Worm (Caenorhabditis elegans) whole organism, L1 larva: ENCODE results near the gene enpl-1.

ENCODE experiments used
- C04F5.9 ChIP-seq: sonication (generic microtip); optimal IDR thresholded peaks from 2 replicates; lab custom pipeline; 2016; ENCODE audit warnings: missing genetic modification characterization, missing compliant biosample characterization
- C16A3.4 ChIP-seq: fragments of 150-350 bp; optimal IDR thresholded peaks from 2 replicates; lab custom pipeline; 2014; ENCODE audit warnings: missing biosample characterization, missing genetic modification characterization
- C34B4.2 ChIP-seq: sonication (generic microtip); optimal IDR thresholded peaks from 2 replicates; lab custom pipeline; 2017; ENCODE audit warnings: mild to moderate bottlenecking, missing genetic modification characterization, missing compliant biosample characterization
- F16B12.6 ChIP-seq: fragments of 150-350 bp; optimal IDR thresholded peaks from 2 replicates; lab custom pipeline; 2014; ENCODE audit warnings: missing biosample characterization, missing genetic modification characterization
- alr-1 ChIP-seq: fragments of 200-800 bp; sonication (Bioruptor generic); optimal IDR thresholded peaks from 2 replicates; lab custom pipeline; 2018; ENCODE audit warnings: borderline replicate concordance, mild to moderate bottlenecking, missing genetic modification characterization, missing compliant biosample characterization
- ama-1 ChIP-seq: fragments of 150-350 bp; optimal IDR thresholded peaks from 2 replicates; lab custom pipeline; 2014
- ceh-63 ChIP-seq: fragments of 200-800 bp; sonication (Bioruptor generic); optimal IDR thresholded peaks from 2 replicates; lab custom pipeline; 2018; ENCODE audit warnings: mild to moderate bottlenecking, missing genetic modification characterization, missing compliant biosample characterization
- ceh-8 ChIP-seq: fragments of 200-800 bp; sonication (Bioruptor generic); optimal IDR thresholded peaks from 2 replicates; lab custom pipeline; 2018; ENCODE audit warnings: mild to moderate bottlenecking, missing genetic modification characterization, moderate library complexity, missing compliant biosample characterization
- ceh-90 ChIP-seq: sonication (generic microtip); optimal IDR thresholded peaks from 2 replicates; lab custom pipeline; 2016; ENCODE audit warnings: missing genetic modification characterization, missing compliant biosample characterization
- dpl-1 ChIP-seq, 3 experiments: fragments of 150-350 bp in 2 of 3; sonication (generic microtip) in 1 of 3; optimal IDR thresholded peaks; 2 replicates each; lab custom pipeline; 2014 to 2017; ENCODE audit warnings: missing biosample characterization in 3 of 3, missing genetic modification characterization in 3 of 3, missing genetic modification reagents in 3 of 3
- dsc-1 ChIP-seq: sonication (generic microtip); optimal IDR thresholded peaks from 2 replicates; lab custom pipeline; 2016; ENCODE audit warnings: mild to moderate bottlenecking, missing genetic modification characterization, missing compliant biosample characterization
- egl-27 ChIP-seq, 2 experiments: fragments of 150-350 bp in 1 of 2; sonication (generic microtip); optimal IDR thresholded peaks; 3 replicates each; lab custom pipeline; 2017 to 2018; ENCODE audit warnings: missing biosample characterization in 2 of 2, missing genetic modification characterization in 2 of 2, missing genetic modification reagents in 2 of 2
- elt-3 ChIP-seq, 6 experiments: fragments of 150-350 bp in 1 of 6; sonication (generic microtip); optimal IDR thresholded peaks; 2 replicates each; lab custom pipeline; 2017 to 2018; ENCODE audit warnings: missing biosample characterization in 6 of 6, missing genetic modification characterization in 6 of 6, inconsistent platforms in 1 of 6
- hpl-2 ChIP-seq: fragments of 150-350 bp; optimal IDR thresholded peaks from 2 replicates; lab custom pipeline; 2014; ENCODE audit warnings: missing biosample characterization, missing genetic modification reagents, missing genetic modification characterization
- isw-1 ChIP-seq: fragments of 200-800 bp; sonication (Bioruptor generic); IDR thresholded peaks from 2 replicates; pipeline ENCODE4 v1.3.6; 2022; ENCODE audit warnings: missing genetic modification characterization, missing compliant biosample characterization
- lin-13 ChIP-seq: fragments of 150-350 bp; optimal IDR thresholded peaks from 2 replicates; lab custom pipeline; 2014; ENCODE audit warnings: missing biosample characterization, missing genetic modification reagents, missing genetic modification characterization
- lir-3 ChIP-seq: sonication (generic microtip); optimal IDR thresholded peaks from 2 replicates; lab custom pipeline; 2016; ENCODE audit warnings: mild to moderate bottlenecking, missing genetic modification characterization, moderate library complexity, missing compliant biosample characterization; ENCODE audit not compliant: poor library complexity
- mef-2 ChIP-seq: fragments of 150-350 bp; optimal IDR thresholded peaks from 2 replicates; lab custom pipeline; 2014; ENCODE audit warnings: missing biosample characterization, missing genetic modification characterization
- nhr-11 ChIP-seq: fragments of 150-350 bp; optimal IDR thresholded peaks from 2 replicates; lab custom pipeline; 2014; ENCODE audit warnings: missing biosample characterization, missing genetic modification characterization
- nhr-12 ChIP-seq: sonication (generic microtip); optimal IDR thresholded peaks from 2 replicates; lab custom pipeline; 2017; ENCODE audit warnings: missing biosample characterization, missing genetic modification characterization
- nhr-19 ChIP-seq: fragments of 200-800 bp; sonication (Bioruptor generic); conservative IDR thresholded peaks from 2 replicates; pipeline ENCODE4 v1.3.6; 2022; ENCODE audit warnings: missing genetic modification characterization, missing compliant biosample characterization
- nhr-28 ChIP-seq: fragments of 150-350 bp; optimal IDR thresholded peaks from 2 replicates; lab custom pipeline; 2014; ENCODE audit warnings: missing biosample characterization, missing genetic modification characterization
- nhr-71 ChIP-seq: sonication (generic microtip); optimal IDR thresholded peaks from 2 replicates; lab custom pipeline; 2016; ENCODE audit warnings: mild to moderate bottlenecking, missing genetic modification characterization, moderate library complexity, missing compliant biosample characterization
- nhr-77 ChIP-seq: fragments of 150-350 bp; optimal IDR thresholded peaks from 2 replicates; lab custom pipeline; 2014; ENCODE audit warnings: missing biosample characterization, missing genetic modification characterization
- nhr-85 ChIP-seq: sonication (generic microtip); peaks from one replicate; lab custom pipeline; 2016; ENCODE audit warnings: missing genetic modification characterization, inconsistent platforms, missing compliant biosample characterization
- nhr-90 ChIP-seq: sonication (generic microtip); optimal IDR thresholded peaks from 2 replicates; lab custom pipeline; 2016; ENCODE audit warnings: mild to moderate bottlenecking, missing genetic modification characterization, missing compliant biosample characterization; ENCODE audit not compliant: poor library complexity
- pag-3 ChIP-seq: sonication (generic microtip); optimal IDR thresholded peaks from 2 replicates; lab custom pipeline; 2017; ENCODE audit warnings: missing genetic modification characterization, mild to moderate bottlenecking, missing compliant biosample characterization, antibody characterized with exemption, borderline replicate concordance; ENCODE audit not compliant: insufficient read depth
- skn-1 ChIP-seq: fragments of 150-350 bp; optimal IDR thresholded peaks from 2 replicates; lab custom pipeline; 2014; ENCODE audit warnings: missing biosample characterization, missing genetic modification characterization
- sox-4 ChIP-seq: sonication (generic microtip); optimal IDR thresholded peaks from 2 replicates; lab custom pipeline; 2016; ENCODE audit warnings: missing genetic modification characterization, missing compliant biosample characterization
- sptf-1 ChIP-seq: fragments of 150-350 bp; optimal IDR thresholded peaks from 2 replicates; lab custom pipeline; 2014; ENCODE audit warnings: missing biosample characterization, missing genetic modification characterization
- sup-37 ChIP-seq: fragments of 200-800 bp; sonication (Bioruptor generic); optimal IDR thresholded peaks from 2 replicates; lab custom pipeline; 2018; ENCODE audit warnings: mild to moderate bottlenecking, missing genetic modification characterization, missing compliant biosample characterization
- swsn-7 ChIP-seq: sonication (generic microtip); optimal IDR thresholded peaks from 2 replicates; lab custom pipeline; 2016; ENCODE audit warnings: missing genetic modification characterization, missing compliant biosample characterization
- tbx-2 ChIP-seq: sonication (generic microtip); optimal IDR thresholded peaks from 2 replicates; lab custom pipeline; 2016; ENCODE audit warnings: missing genetic modification characterization, missing compliant biosample characterization
- tlp-1 ChIP-seq: fragments of 150-350 bp; optimal IDR thresholded peaks from 2 replicates; lab custom pipeline; 2014; ENCODE audit warnings: missing biosample characterization, missing genetic modification characterization
- unc-62 ChIP-seq: fragments of 150-350 bp; optimal IDR thresholded peaks from 2 replicates; lab custom pipeline; 2014; ENCODE audit warnings: missing biosample characterization, missing genetic modification reagents, missing genetic modification characterization
- unc-86 ChIP-seq: sonication (generic microtip); optimal IDR thresholded peaks from 2 replicates; lab custom pipeline; 2016; ENCODE audit warnings: missing genetic modification characterization, missing compliant biosample characterization
- unc-98 ChIP-seq: fragments of 200-800 bp; sonication (Bioruptor generic); IDR thresholded peaks from 2 replicates; pipeline ENCODE4 v1.3.6; 2022; ENCODE audit warnings: missing genetic modification characterization, missing compliant biosample characterization
- zip-4 ChIP-seq: fragments of 200-800 bp; sonication (Bioruptor generic); optimal IDR thresholded peaks from 2 replicates; lab custom pipeline; 2018; ENCODE audit warnings: mild to moderate bottlenecking, missing genetic modification characterization, moderate library complexity, missing compliant biosample characterization
- ztf-4 ChIP-seq: fragments of 150-350 bp; optimal IDR thresholded peaks from 2 replicates; lab custom pipeline; 2014; ENCODE audit warnings: missing biosample characterization, missing genetic modification characterization

The enpl-1 gene

ce11 chrIV:11149454-11150163, 30.5 kb downstream of the enpl-1 start, which contains the start of the genes F01G4.6 and pfd-1 (continued):
- TF ChIP-seq ceh-90 (tag; lab: Kevin White, UChicago) (no peak), ceh-8 (GFP tag; lab: Kevin White, UChicago) (peak; percentile 88), dpl-1 (GFP tag; optimal IDR thresholded peaks at IDR 0.05; lab: Kevin White, UChicago) (peak; percentile 83 to 86 (median 86)), sox-4 (peak; percentile 68), elt-3 (tag; optimal IDR thresholded peaks at IDR 0.05; lab: Kevin White, UChicago) (peak; percentile 23 to 94 (median 83)), skn-1 (tag; lab: Kevin White, UChicago) (peak; percentile 88), nhr-90 (peak; percentile 92), egl-27 (tag; optimal IDR thresholded peaks at IDR 0.05; lab: Kevin White, UChicago) (no peak), tbx-2 (tag; lab: Kevin White, UChicago) (peak; percentile 93), nhr-28 (no peak), unc-86 (tag; lab: Kevin White, UChicago) (peak; percentile 86), nhr-19 (GFP tag; lab: Robert Waterston, UW) (peak; percentile 100), mef-2 (tag; lab: Kevin White, UChicago) (peak; percentile 53), lin-13 (GFP tag; lab: Kevin White, UChicago) (peak; percentile 93), zip-4 (GFP tag; lab: Kevin White, UChicago) (peak; percentile 83), C34B4.2 (tag; lab: Kevin White, UChicago) (peak; percentile 53), sup-37 (GFP tag; lab: Kevin White, UChicago) (peak; percentile 37), unc-62 (no peak), nhr-12 (tag; lab: Kevin White, UChicago) (no peak), hpl-2 (peak; percentile 51), lir-3 (tag; lab: Kevin White, UChicago) (peak; percentile 84), unc-98 (no peak; the same call in 1 of the 2 replicates), tlp-1 (tag; lab: Kevin White, UChicago) (no peak), alr-1 (tag; lab: Kevin White, UChicago) (no peak), C04F5.9 (tag; lab: Kevin White, UChicago) (peak; percentile 83), ceh-63 (GFP tag; lab: Kevin White, UChicago) (no peak), nhr-11 (peak; percentile 90), nhr-71 (tag; lab: Kevin White, UChicago) (peak; percentile 97), swsn-7 (peak; percentile 95), nhr-77 (tag; lab: Kevin White, UChicago) (peak; percentile 92), F16B12.6 (peak; percentile 73), pag-3 (tag; lab: Kevin White, UChicago) (peak; percentile 71), sptf-1 (tag; lab: Kevin White, UChicago) (no peak), C16A3.4 (tag; lab: Kevin White, UChicago) (peak; percentile 95), dsc-1 (tag; lab: Kevin White, UChicago) (peak; percentile 98), isw-1 (GFP tag; lab: Robert Waterston, UW) (peak; percentile 95)
- TF ChIP-seq, all 84 proteins: peak for 64

ce11 chrIV:11150844-11151243, 31.7 kb downstream of the enpl-1 start, which contains the start of gene C08F8.2:
TSS of gene C08F8.2 (plus strand) at chrIV:11150997.
- TF ChIP-seq ztf-4 (tag; lab: Kevin White, UChicago) (peak; percentile 13), nhr-85 (tag; lab: Kevin White, UChicago) (no peak), nhr-90 (no peak), nhr-19 (GFP tag; lab: Robert Waterston, UW) (peak; percentile 30; the same call in 1 of the 2 replicates), ama-1 (lab: Kevin White, UChicago) (peak; percentile 67)
